Fruit fly (Drosophila melanogaster): ENCODE results near the gene sim.

Gene sim

dm6 chr3R:13075728-13076127 is 18.2 kb downstream of the sim start (continued):
- TF ChIP-seq mld (GFP tag; IDR thresholded peaks at IDR 0.05; ENCODE audit: partially characterized antibody) (no peak), CG2120 (GFP tag; optimal IDR thresholded peaks at IDR 0.05) (no peak), h (optimal IDR thresholded peaks at IDR 0.05) (no peak), dysf (GFP tag; IDR thresholded peaks at IDR 0.05) (no peak)

- TF ChIP-seq CG7357 (GFP tag; IDR thresholded peaks at IDR 0.05) (no peak), CG4424 (GFP tag; optimal IDR thresholded peaks at IDR 0.05) (no peak), stc (GFP tag; IDR thresholded peaks at IDR 0.05) (no peak), CG15514 (GFP tag; optimal IDR thresholded peaks at IDR 0.05) (no peak), run (tag; optimal IDR thresholded peaks at IDR 0.05) (no peak), CG4730 (GFP tag; IDR thresholded peaks at IDR 0.05) (no peak), Max (GFP tag; optimal IDR thresholded peaks at IDR 0.05) (no peak), CG10565 (GFP tag; optimal IDR thresholded peaks at IDR 0.05) (no peak), CG14965 (GFP tag; optimal IDR thresholded peaks at IDR 0.05; ENCODE audit: borderline replicate concordance) (no peak), CG10321 (GFP tag; IDR thresholded peaks at IDR 0.05) (no peak), CTCF (GFP tag; optimal IDR thresholded peaks at IDR 0.05) (peak; percentile 89), CG10431 (GFP tag; optimal IDR thresholded peaks at IDR 0.05) (no peak), pita (GFP tag; optimal IDR thresholded peaks at IDR 0.05) (no peak), Ets65A (GFP tag) (peak; percentile 73), CG10979 (tag; optimal IDR thresholded peaks at IDR 0.05) (peak; percentile 95), HLHmδ (GFP tag; optimal IDR thresholded peaks at IDR 0.05) (no peak), Atf3 (GFP tag; optimal IDR thresholded peaks at IDR 0.05) (no peak), Opbp (GFP tag; IDR thresholded peaks at IDR 0.05; ENCODE audit: partially characterized antibody) (no peak), ken (GFP tag; IDR thresholded peaks at IDR 0.05) (no peak), CG12769 (tag; optimal IDR thresholded peaks at IDR 0.05) (no peak)
These were observed 19.7 kb downstream of the sim start for dm6 chr3R:13077262-13077661.

dm6 chr3R:13078263-13078662 is 20.7 kb downstream of the sim start:
- TF ChIP-seq CG9609 (GFP tag; optimal IDR thresholded peaks at IDR 0.05), result peak; percentile 30
- peak; percentile 35 for TF ChIP-seq grau (tag; optimal IDR thresholded peaks at IDR 0.05)
- TF ChIP-seq CG2202 (tag; optimal IDR thresholded peaks at IDR 0.05), result no peak
- peak; percentile 46 for TF ChIP-seq trem (tag; optimal IDR thresholded peaks at IDR 0.05)
- no peak for TF ChIP-seq CG16779 (GFP tag; IDR thresholded peaks at IDR 0.05)
- TF ChIP-seq vvl (GFP tag; IDR thresholded peaks at IDR 0.05), result peak; percentile 73
- TF ChIP-seq CG9817 (tag; optimal IDR thresholded peaks at IDR 0.05), result peak; percentile 38
- peak; percentile 18; the same call in 1 of the 3 replicates for TF ChIP-seq dysf (GFP tag; IDR thresholded peaks at IDR 0.05)
- TF ChIP-seq dpn (GFP tag; optimal IDR thresholded peaks at IDR 0.05), result peak; percentile 16 to 55
- no peak for TF ChIP-seq fu2 (GFP tag; optimal IDR thresholded peaks at IDR 0.05)
- TF ChIP-seq phol (tag; optimal IDR thresholded peaks at IDR 0.05), result peak; percentile 22
- peak; percentile 44 for TF ChIP-seq CG15696 (tag; optimal IDR thresholded peaks at IDR 0.05)
- TF ChIP-seq mirr (GFP tag; optimal IDR thresholded peaks at IDR 0.05), result no peak
- TF ChIP-seq Mad (GFP tag; optimal IDR thresholded peaks at IDR 0.05), result no peak
- TF ChIP-seq Oli (tag; optimal IDR thresholded peaks at IDR 0.05), result no peak
- peak; percentile 80 for TF ChIP-seq amos (GFP tag; IDR thresholded peaks at IDR 0.05; ENCODE audit: partially characterized antibody)
- no peak for TF ChIP-seq Usf (GFP tag; optimal IDR thresholded peaks at IDR 0.05)
- peak; percentile 15 for TF ChIP-seq HmgD (GFP tag; optimal IDR thresholded peaks at IDR 0.05)
- peak; percentile 48 for TF ChIP-seq Hmr (GFP tag; optimal IDR thresholded peaks at IDR 0.05)
- TF ChIP-seq CG34376 (GFP tag; optimal IDR thresholded peaks at IDR 0.05), result no peak
- TF ChIP-seq Atf-2 (GFP tag; optimal IDR thresholded peaks at IDR 0.05), result no peak
- TF ChIP-seq abd-A (tag; optimal IDR thresholded peaks at IDR 0.05), result no peak
- no peak for TF ChIP-seq eyg (GFP tag; optimal IDR thresholded peaks at IDR 0.05)
- peak; percentile 31 for TF ChIP-seq mam (GFP tag; optimal IDR thresholded peaks at IDR 0.05)
- no peak for TF ChIP-seq BtbVII (GFP tag; optimal IDR thresholded peaks at IDR 0.05)
- peak; percentile 70 for TF ChIP-seq HmgZ (tag; optimal IDR thresholded peaks at IDR 0.05)
- TF ChIP-seq slou (GFP tag; optimal IDR thresholded peaks at IDR 0.05), result peak; percentile 7
- no peak for TF ChIP-seq CG17186 (GFP tag; optimal IDR thresholded peaks at IDR 0.05)

Measured in whole organism, embryonic.